Fruit fly (Drosophila melanogaster) whole organism, embryonic: ENCODE data around the gene uif.

Source experiments
- Asciz ChIP-seq: fragments of 200-800 bp; sonication (Bioruptor generic); optimal IDR thresholded peaks from 2 replicates; lab custom pipeline; 2017; ENCODE audit warnings: missing biosample characterization, mild to moderate bottlenecking, missing genetic modification characterization, missing genetic modification reagents
- B-H2 ChIP-seq: fragments of 200-800 bp; sonication (Bioruptor generic); optimal IDR thresholded peaks from 2 replicates; lab custom pipeline; 2018; ENCODE audit warnings: missing biosample characterization, mild to moderate bottlenecking, missing genetic modification characterization
- Bdp1 ChIP-seq: fragments of 200-800 bp; sonication (Bioruptor generic); optimal IDR thresholded peaks from 3 replicates; lab custom pipeline; 2016; ENCODE audit warnings: missing biosample characterization, missing genetic modification characterization
- CG10431 ChIP-seq: fragments of 200-800 bp; sonication (Bioruptor generic); optimal IDR thresholded peaks from 3 replicates; lab custom pipeline; 2018; ENCODE audit warnings: missing biosample characterization, mild to moderate bottlenecking, missing genetic modification characterization
- CG10462 ChIP-seq: fragments of 200-800 bp; sonication (Bioruptor generic); optimal IDR thresholded peaks from 2 replicates; lab custom pipeline; 2016; ENCODE audit warnings: missing biosample characterization, missing genetic modification characterization
- CG11504 ChIP-seq: fragments of 200-800 bp; sonication (Bioruptor generic); optimal IDR thresholded peaks from 3 replicates; lab custom pipeline; 2019; ENCODE audit warnings: missing biosample characterization, mild to moderate bottlenecking, missing genetic modification characterization, moderate library complexity
- CG17829 ChIP-seq: fragments of 200-800 bp; optimal IDR thresholded peaks from 2 replicates; lab custom pipeline; 2019; ENCODE audit warnings: missing biosample characterization, mild to moderate bottlenecking, missing genetic modification characterization, moderate library complexity
- CG1792 ChIP-seq: fragments of 200-800 bp; sonication (Bioruptor generic); optimal IDR thresholded peaks from 2 replicates; lab custom pipeline; 2016; ENCODE audit warnings: missing biosample characterization, missing genetic modification characterization
- CG1832 ChIP-seq: fragments of 200-800 bp; sonication (Bioruptor generic); optimal IDR thresholded peaks from 2 replicates; lab custom pipeline; 2017; ENCODE audit warnings: missing biosample characterization, mild to moderate bottlenecking, missing genetic modification characterization, inconsistent platforms
- CG2199 ChIP-seq: fragments of 200-800 bp; sonication (Bioruptor generic); IDR thresholded peaks from 3 replicates; pipeline ENCODE4 v1.3.6; 2022; ENCODE audit warnings: missing biosample characterization, missing genetic modification characterization
- CG31441 ChIP-seq: fragments of 200-800 bp; sonication (Bioruptor generic); IDR thresholded peaks from 2 replicates; pipeline ENCODE4 v1.3.6; 2022; ENCODE audit warnings: missing biosample characterization, missing genetic modification characterization
- CG32772 ChIP-seq: fragments of 200-800 bp; sonication (Bioruptor generic); IDR thresholded peaks from 2 replicates; pipeline ENCODE4 v1.3.6; 2022; ENCODE audit warnings: missing biosample characterization, missing genetic modification characterization
- CG3838 ChIP-seq: fragments of 200-800 bp; sonication (Bioruptor generic); optimal IDR thresholded peaks from 3 replicates; lab custom pipeline; 2016; ENCODE audit warnings: missing biosample characterization, missing genetic modification characterization
- CG43689 ChIP-seq: fragments of 200-800 bp; sonication (Bioruptor generic); IDR thresholded peaks from 2 replicates; pipeline ENCODE4 v1.3.6; 2022; ENCODE audit warnings: missing biosample characterization, missing genetic modification characterization
- CG4707 ChIP-seq: fragments of 200-800 bp; sonication (Bioruptor generic); optimal IDR thresholded peaks from 2 replicates; lab custom pipeline; 2018; ENCODE audit warnings: missing biosample characterization, mild to moderate bottlenecking, missing genetic modification characterization, moderate library complexity
- CG5953 ChIP-seq: fragments of 200-800 bp; sonication (Bioruptor generic); IDR thresholded peaks from 2 replicates; pipeline ENCODE4 v1.3.6; 2022; ENCODE audit warnings: missing biosample characterization, missing genetic modification characterization
- CG6813 ChIP-seq: fragments of 200-800 bp; sonication (Bioruptor generic); optimal IDR thresholded peaks from 2 replicates; lab custom pipeline; 2017; ENCODE audit warnings: missing biosample characterization, missing genetic modification characterization, mild to moderate bottlenecking, moderate library complexity, missing genetic modification reagents
- CG7786 ChIP-seq: fragments of 200-800 bp; sonication (Bioruptor generic); optimal IDR thresholded peaks from 2 replicates; lab custom pipeline; 2016; ENCODE audit warnings: missing biosample characterization, missing genetic modification characterization
- CG7987 ChIP-seq: fragments of 200-800 bp; sonication (Bioruptor generic); optimal IDR thresholded peaks from 2 replicates; lab custom pipeline; 2018; ENCODE audit warnings: missing biosample characterization, mild to moderate bottlenecking, missing genetic modification characterization, moderate library complexity
- Eip74EF ChIP-seq, 2 experiments: fragments of 200-800 bp in 1 of 2; fragments of >200 bp in 1 of 2; sonication (Bioruptor generic) in 1 of 2; optimal IDR thresholded peaks; 2 replicates each; lab custom pipeline; 2017 to 2019; ENCODE audit warnings: missing biosample characterization in 2 of 2, missing genetic modification characterization in 2 of 2, mild to moderate bottlenecking in 1 of 2, moderate library complexity in 1 of 2
- H2.0 ChIP-seq: fragments of 200-800 bp; sonication (Bioruptor generic); IDR thresholded peaks from 2 replicates; pipeline ENCODE4 v1.3.6; 2022; ENCODE audit warnings: missing biosample characterization, missing genetic modification characterization
- Hand ChIP-seq: fragments of 200-800 bp; sonication (Bioruptor generic); optimal IDR thresholded peaks from 2 replicates; lab custom pipeline; 2017; ENCODE audit warnings: mild to moderate bottlenecking, missing biosample characterization, missing genetic modification reagents, missing genetic modification characterization
- Jarid2 ChIP-seq: fragments of 200-800 bp; sonication (Bioruptor generic); optimal IDR thresholded peaks from 3 replicates; lab custom pipeline; 2017; ENCODE audit warnings: mild to moderate bottlenecking, missing biosample characterization, missing genetic modification reagents, missing genetic modification characterization
- MTF-1 ChIP-seq: fragments of 200-800 bp; sonication (Bioruptor generic); optimal IDR thresholded peaks from 2 replicates; lab custom pipeline; 2018; ENCODE audit warnings: missing biosample characterization, mild to moderate bottlenecking, missing genetic modification characterization, borderline replicate concordance
- Optix ChIP-seq: fragments of 200-800 bp; sonication (Bioruptor generic); IDR thresholded peaks from 3 replicates; pipeline ENCODE4 v1.3.6; 2022; ENCODE audit warnings: missing biosample characterization, missing genetic modification characterization
- Pdp1 ChIP-seq, 2 experiments: fragments of 200-800 bp; sonication (Bioruptor generic); optimal IDR thresholded peaks; 3 replicates each; lab custom pipeline; 2016; ENCODE audit warnings: missing biosample characterization in 2 of 2, missing genetic modification characterization in 2 of 2, mild to moderate bottlenecking in 1 of 2, moderate library complexity in 1 of 2
- Rfx ChIP-seq: fragments of 200-800 bp; sonication (Bioruptor generic); IDR thresholded peaks from 2 replicates; pipeline ENCODE4 v1.3.6; 2022; ENCODE audit warnings: missing biosample characterization, missing genetic modification characterization
- Ssrp ChIP-seq: fragments of 200-800 bp; sonication (Bioruptor generic); optimal IDR thresholded peaks from 2 replicates; lab custom pipeline; 2018; ENCODE audit warnings: missing biosample characterization, mild to moderate bottlenecking, missing genetic modification characterization, moderate library complexity
- aop ChIP-seq: fragments of 200-800 bp; sonication (Bioruptor generic); IDR thresholded peaks from 2 replicates; pipeline ENCODE4 v1.3.6; 2022; ENCODE audit warnings: missing biosample characterization, missing genetic modification characterization
- cas ChIP-seq: fragments of 200-800 bp; sonication (Bioruptor generic); IDR thresholded peaks from 2 replicates; pipeline ENCODE4 v1.3.6; 2022; ENCODE audit warnings: missing biosample characterization, missing genetic modification characterization
- chif ChIP-seq, 2 experiments: fragments of 200-800 bp; sonication (Bioruptor generic); optimal IDR thresholded peaks; 3 replicates each; lab custom pipeline; 2016; ENCODE audit warnings: missing biosample characterization in 2 of 2, missing genetic modification characterization in 2 of 2
- chinmo ChIP-seq: fragments of 200-800 bp; sonication (Bioruptor generic); IDR thresholded peaks from 4 replicates; pipeline ENCODE4 v1.3.6; 2022; ENCODE audit warnings: missing biosample characterization, missing genetic modification characterization; ENCODE audit not compliant: partially characterized antibody
- ci ChIP-seq: fragments of 200-800 bp; sonication (Bioruptor generic); IDR thresholded peaks from 3 replicates; pipeline ENCODE4 v1.3.6; 2022; ENCODE audit warnings: missing biosample characterization, missing genetic modification characterization
- ewg ChIP-seq: fragments of 200-800 bp; sonication (Bioruptor generic); optimal IDR thresholded peaks from 3 replicates; lab custom pipeline; 2017; ENCODE audit warnings: mild to moderate bottlenecking, missing biosample characterization, missing genetic modification reagents, missing genetic modification characterization
- fd64A ChIP-seq: fragments of 200-800 bp; sonication (Bioruptor generic); optimal IDR thresholded peaks from 3 replicates; lab custom pipeline; 2018; ENCODE audit warnings: missing biosample characterization, mild to moderate bottlenecking, missing genetic modification characterization
- fd96Cb ChIP-seq: fragments of 200-800 bp; sonication (Bioruptor generic); optimal IDR thresholded peaks from 2 replicates; lab custom pipeline; 2018; ENCODE audit warnings: missing biosample characterization, mild to moderate bottlenecking, missing genetic modification characterization, moderate library complexity
- gsb-n ChIP-seq: fragments of 200-800 bp; sonication (Bioruptor generic); optimal IDR thresholded peaks from 3 replicates; lab custom pipeline; 2018; ENCODE audit warnings: missing biosample characterization, mild to moderate bottlenecking, missing genetic modification characterization
- kni ChIP-seq: fragments of 200-800 bp; sonication (Bioruptor generic); optimal IDR thresholded peaks from 3 replicates; lab custom pipeline; 2017; ENCODE audit warnings: mild to moderate bottlenecking, missing biosample characterization, missing genetic modification reagents, missing genetic modification characterization
- mirr ChIP-seq: fragments of 200-800 bp; sonication (Bioruptor generic); optimal IDR thresholded peaks from 3 replicates; lab custom pipeline; 2018; ENCODE audit warnings: missing biosample characterization, mild to moderate bottlenecking, missing genetic modification characterization
- pum ChIP-seq: fragments of 200-800 bp; sonication (Bioruptor generic); optimal IDR thresholded peaks from 2 replicates; lab custom pipeline; 2016; ENCODE audit warnings: missing biosample characterization, missing genetic modification characterization
- rib ChIP-seq: fragments of 200-800 bp; sonication (Bioruptor generic); IDR thresholded peaks from 2 replicates; pipeline ENCODE4 v1.3.6; 2022; ENCODE audit warnings: missing biosample characterization, missing genetic modification characterization
- sd ChIP-seq: fragments of 200-800 bp; sonication (Bioruptor generic); optimal IDR thresholded peaks from 3 replicates; lab custom pipeline; 2018; ENCODE audit warnings: missing biosample characterization, mild to moderate bottlenecking, missing genetic modification characterization, moderate library complexity
- sug ChIP-seq: fragments of 200-800 bp; optimal IDR thresholded peaks from 2 replicates; lab custom pipeline; 2019; ENCODE audit warnings: missing biosample characterization, mild to moderate bottlenecking, missing genetic modification characterization, moderate library complexity
- tgo ChIP-seq: fragments of 200-800 bp; sonication (Bioruptor generic); IDR thresholded peaks from 3 replicates; pipeline ENCODE4 v1.3.6; 2022; ENCODE audit warnings: missing biosample characterization, missing genetic modification characterization
- tll ChIP-seq, 2 experiments: fragments of 200-800 bp in 1 of 2; fragments of >200 bp in 1 of 2; sonication (Bioruptor generic) in 1 of 2; optimal IDR thresholded peaks; 2 replicates each; lab custom pipeline; 2017 to 2019; ENCODE audit warnings: missing biosample characterization in 2 of 2, missing genetic modification characterization in 2 of 2, mild to moderate bottlenecking in 1 of 2, moderate library complexity in 1 of 2
- toy ChIP-seq: fragments of 200-800 bp; sonication (Bioruptor generic); IDR thresholded peaks from 2 replicates; pipeline ENCODE4 v1.3.6; 2022; ENCODE audit warnings: missing biosample characterization, missing genetic modification characterization
- vfl ChIP-seq: fragments of 200-800 bp; sonication (Bioruptor generic); optimal IDR thresholded peaks from 2 replicates; lab custom pipeline; 2016; ENCODE audit warnings: missing biosample characterization, missing genetic modification characterization
- vvl ChIP-seq: fragments of 200-800 bp; sonication (Bioruptor generic); IDR thresholded peaks from 2 replicates; pipeline ENCODE4 v1.3.6; 2022; ENCODE audit warnings: missing biosample characterization, missing genetic modification characterization
- zen2 ChIP-seq: fragments of 200-800 bp; sonication (Bioruptor generic); IDR thresholded peaks from 3 replicates; pipeline ENCODE4 v1.3.6; 2022; ENCODE audit warnings: missing biosample characterization, missing genetic modification characterization; ENCODE audit not compliant: partially characterized antibody

Gene uif

DNA sequence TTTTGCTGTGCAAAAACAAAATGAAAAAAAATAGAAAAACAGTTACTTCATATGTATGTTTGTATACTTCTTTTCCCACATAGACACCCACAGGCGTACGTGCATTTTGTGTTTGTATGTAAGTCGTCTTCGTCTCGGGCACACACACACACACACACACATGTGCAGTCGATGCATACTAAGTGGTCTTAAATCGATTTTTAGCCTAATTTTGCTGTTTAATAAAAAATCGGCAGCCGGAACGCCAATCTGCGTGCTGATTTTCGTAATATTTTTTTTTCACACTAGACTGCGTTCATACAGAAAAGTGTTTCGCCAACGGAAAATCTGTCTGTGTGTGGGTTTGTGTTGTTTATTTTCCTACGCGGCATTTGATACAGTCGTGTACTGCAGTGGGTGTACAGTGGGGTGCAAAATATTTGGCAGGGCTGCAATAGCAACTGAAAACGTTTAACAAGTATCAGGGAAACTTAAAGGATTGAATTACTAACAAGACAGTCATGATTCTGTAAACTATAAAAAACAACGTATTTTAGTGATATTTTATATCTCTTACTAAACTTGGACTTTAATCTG lies 23.0 kb upstream of the uif start (continued):
- no peak for TF ChIP-seq CG6813 (GFP tag; lab: Kevin White, UChicago)
- no peak for TF ChIP-seq Ssrp (tag; lab: Kevin White, UChicago)
- TF ChIP-seq rib (GFP tag; lab: Robert Waterston, UW): peak; percentile 40; the same call in 1 of the 2 replicates
- no peak for TF ChIP-seq tll (GFP tag; optimal IDR thresholded peaks at IDR 0.05; lab: Kevin White, UChicago)
- no peak for TF ChIP-seq CG31441 (GFP tag; lab: Robert Waterston, UW)
- TF ChIP-seq ewg (GFP tag; lab: Kevin White, UChicago): no peak
- peak; percentile 14 for TF ChIP-seq pum (GFP tag; lab: Kevin White, UChicago)
- no peak for TF ChIP-seq CG5953
- TF ChIP-seq Pdp1 (GFP tag; optimal IDR thresholded peaks at IDR 0.05; lab: Kevin White, UChicago): peak; percentile 25 to 34
- no peak for TF ChIP-seq vfl (GFP tag; lab: Kevin White, UChicago)
- no peak for TF ChIP-seq CG43689 (GFP tag; lab: Robert Waterston, UW)
- peak; percentile 47 for TF ChIP-seq sd
- TF ChIP-seq toy: no peak
- peak; percentile 43 for TF ChIP-seq B-H2 (GFP tag; lab: Kevin White, UChicago)
- peak; percentile 15 for TF ChIP-seq MTF-1 (GFP tag; lab: Kevin White, UChicago)
- TF ChIP-seq Optix (GFP tag; lab: Robert Waterston, UW): no peak
- TF ChIP-seq Eip74EF (GFP tag; optimal IDR thresholded peaks at IDR 0.05; lab: Kevin White, UChicago): peak in 1 of 2 experiments; percentile 31
- TF ChIP-seq CG10462 (GFP tag; lab: Kevin White, UChicago): no peak
- TF ChIP-seq CG32772 (GFP tag; lab: Robert Waterston, UW): no peak
- no peak for TF ChIP-seq CG3838 (GFP tag; lab: Kevin White, UChicago)
- TF ChIP-seq Rfx (GFP tag; lab: Robert Waterston, UW): peak; percentile 62
- TF ChIP-seq Jarid2 (GFP tag; lab: Kevin White, UChicago): no peak
- no peak for TF ChIP-seq CG10431 (GFP tag; lab: Kevin White, UChicago)
- TF ChIP-seq fd64A: peak; percentile 4
- no peak for TF ChIP-seq CG7786 (GFP tag; lab: Kevin White, UChicago)
- TF ChIP-seq zen2 (GFP tag; lab: Robert Waterston, UW): no peak; the same call in 2 of the 3 replicates
- TF ChIP-seq ci (GFP tag; lab: Robert Waterston, UW): peak; percentile 19; the same call in 1 of the 3 replicates
- TF ChIP-seq cas: 0 out of 2 replicates have a peak, but pooled peaks have one; percentile 46
- peak; percentile 69 for TF ChIP-seq vvl
- peak; percentile 27 for TF ChIP-seq CG1792 (GFP tag; lab: Kevin White, UChicago)
- no peak for TF ChIP-seq Bdp1
- TF ChIP-seq aop (GFP tag; lab: Robert Waterston, UW): no peak
- peak; percentile 9 for TF ChIP-seq sug
- no peak for TF ChIP-seq CG2199
- peak; percentile 25; the same call in 1 of the 2 replicates for TF ChIP-seq H2.0 (GFP tag; lab: Robert Waterston, UW)
- TF ChIP-seq kni (GFP tag; lab: Kevin White, UChicago): no peak
- TF ChIP-seq Hand: no peak
- TF ChIP-seq CG17829 (tag; lab: Kevin White, UChicago): peak; percentile 35
- no peak for TF ChIP-seq gsb-n (tag; lab: Kevin White, UChicago)
- peak; percentile 12 for TF ChIP-seq CG7987
- peak; percentile 15 for TF ChIP-seq mirr
- TF ChIP-seq tgo (GFP tag; lab: Robert Waterston, UW): peak; percentile 24; the same call in 1 of the 3 replicates
- TF ChIP-seq chinmo (GFP tag; lab: Robert Waterston, UW): peak; percentile 92
- TF ChIP-seq CG4707 (GFP tag; lab: Kevin White, UChicago): peak; percentile 8
- TF ChIP-seq CG11504 (tag; lab: Kevin White, UChicago): no peak
- no peak for TF ChIP-seq fd96Cb (tag; lab: Kevin White, UChicago)
- peak in 1 of 2 experiments; percentile 9 for TF ChIP-seq chif (GFP tag; optimal IDR thresholded peaks at IDR 0.05; lab: Kevin White, UChicago)
- TF ChIP-seq CG1832 (GFP tag; lab: Kevin White, UChicago): no peak
- TF ChIP-seq Asciz (GFP tag; lab: Kevin White, UChicago): peak; percentile 18
